Worm (Caenorhabditis elegans): ENCODE measurements around the gene T20G5.9.

Gene T20G5.9

ce11 chrIII:10209703-10210102 is at the start of gene T20G5.9:
Gene T20G5.9, plus strand, starts transcription at chrIII:10209840.
- TF ChIP-seq ets-7 (tag; optimal IDR thresholded peaks at IDR 0.05), result no peak
- peak; percentile 62 for TF ChIP-seq ama-1 (optimal IDR thresholded peaks at IDR 0.05)

- TF ChIP-seq scrt-1 (GFP tag; IDR thresholded peaks at IDR 0.05) (no peak), aly-1 (tag; optimal IDR thresholded peaks at IDR 0.05) (no peak), B0310.2 (tag; optimal IDR thresholded peaks at IDR 0.05) (no peak), ets-7 (tag; optimal IDR thresholded peaks at IDR 0.05) (no peak)
Measured at ce11 chrIII:10160385-10160784, 49.3 kb upstream of the T20G5.9 start, which contains the start of the genes K08E5.5 and mua-3. Gene K08E5.5, minus strand, starts transcription at chrIII:10160485. Gene mua-3, plus strand, starts transcription at chrIII:10160697.

- no peak for TF ChIP-seq ama-1 (optimal IDR thresholded peaks at IDR 0.05)
- no peak for TF ChIP-seq ceh-36 (tag; optimal IDR thresholded peaks at IDR 0.05)
- TF ChIP-seq tbx-11 (GFP tag; IDR thresholded peaks at IDR 0.05), result no peak
- no peak for TF ChIP-seq ets-7 (tag; optimal IDR thresholded peaks at IDR 0.05)
- no peak for TF ChIP-seq B0310.2 (tag; optimal IDR thresholded peaks at IDR 0.05)
- no peak for TF ChIP-seq tbx-37 (GFP tag; conservative IDR thresholded peaks at IDR 0.05)
- no peak for TF ChIP-seq scrt-1 (GFP tag; IDR thresholded peaks at IDR 0.05)
- no peak for TF ChIP-seq flt-1 (GFP tag; IDR thresholded peaks at IDR 0.05)
- TF ChIP-seq sea-1 (GFP tag; conservative IDR thresholded peaks at IDR 0.05), result no peak
- TF ChIP-seq hmg-4 (GFP tag; optimal IDR thresholded peaks at IDR 0.05), result no peak
- no peak for TF ChIP-seq tra-4 (tag; optimal IDR thresholded peaks at IDR 0.05)
- TF ChIP-seq ceh-13 (GFP tag; optimal IDR thresholded peaks at IDR 0.05), result no peak
- no peak for TF ChIP-seq pes-1 (GFP tag; IDR thresholded peaks at IDR 0.05)
- no peak for TF ChIP-seq aly-1 (tag; optimal IDR thresholded peaks at IDR 0.05)
- TF ChIP-seq F13C5.2 (tag; optimal IDR thresholded peaks at IDR 0.05), result no peak
- no peak for TF ChIP-seq hnd-1 (tag; optimal IDR thresholded peaks at IDR 0.05)
Measured at ce11 chrIII:10170265-10170664, 39.4 kb upstream of the T20G5.9 start.

- TF ChIP-seq F13C5.2 (tag; optimal IDR thresholded peaks at IDR 0.05) (no peak), aly-1 (tag; optimal IDR thresholded peaks at IDR 0.05) (no peak), hmg-4 (GFP tag; optimal IDR thresholded peaks at IDR 0.05) (no peak), ceh-13 (GFP tag; optimal IDR thresholded peaks at IDR 0.05) (no peak), scrt-1 (GFP tag; IDR thresholded peaks at IDR 0.05) (no peak), pes-1 (GFP tag; IDR thresholded peaks at IDR 0.05) (no peak)
Measured at ce11 chrIII:10178023-10178422, 31.6 kb upstream of the T20G5.9 start.

- TF ChIP-seq tbx-11 (GFP tag; IDR thresholded peaks at IDR 0.05) (no peak), sea-1 (GFP tag; conservative IDR thresholded peaks at IDR 0.05) (no peak), ceh-13 (GFP tag; optimal IDR thresholded peaks at IDR 0.05) (no peak), ama-1 (optimal IDR thresholded peaks at IDR 0.05) (no peak), hnd-1 (tag; optimal IDR thresholded peaks at IDR 0.05) (no peak), B0310.2 (tag; optimal IDR thresholded peaks at IDR 0.05) (no peak), pes-1 (GFP tag; IDR thresholded peaks at IDR 0.05) (no peak), flt-1 (GFP tag; IDR thresholded peaks at IDR 0.05) (no peak), aly-1 (tag; optimal IDR thresholded peaks at IDR 0.05) (no peak), F13C5.2 (tag; optimal IDR thresholded peaks at IDR 0.05) (no peak), hmg-4 (GFP tag; optimal IDR thresholded peaks at IDR 0.05) (no peak), tra-4 (tag; optimal IDR thresholded peaks at IDR 0.05) (no peak), tbx-37 (GFP tag; conservative IDR thresholded peaks at IDR 0.05) (no peak), scrt-1 (GFP tag; IDR thresholded peaks at IDR 0.05) (no peak), ets-7 (tag; optimal IDR thresholded peaks at IDR 0.05) (no peak), hmbx-1 (tag; optimal IDR thresholded peaks at IDR 0.05) (no peak), ceh-36 (tag; optimal IDR thresholded peaks at IDR 0.05) (no peak)
Measured at ce11 chrIII:10178552-10178951, 31.1 kb upstream of the T20G5.9 start.

ce11 chrIII:10179444-10179843 is 30.2 kb upstream of the T20G5.9 start:
- TF ChIP-seq ceh-36 (tag; optimal IDR thresholded peaks at IDR 0.05) (no peak), tbx-11 (GFP tag; IDR thresholded peaks at IDR 0.05) (no peak), pes-1 (GFP tag; IDR thresholded peaks at IDR 0.05) (no peak), flt-1 (GFP tag; IDR thresholded peaks at IDR 0.05) (no peak), hnd-1 (tag; optimal IDR thresholded peaks at IDR 0.05) (no peak), hmbx-1 (tag; optimal IDR thresholded peaks at IDR 0.05) (no peak), ets-7 (tag; optimal IDR thresholded peaks at IDR 0.05) (no peak), ceh-13 (GFP tag; optimal IDR thresholded peaks at IDR 0.05) (no peak), scrt-1 (GFP tag; IDR thresholded peaks at IDR 0.05) (no peak)

- TF ChIP-seq hmbx-1 (tag; optimal IDR thresholded peaks at IDR 0.05) (no peak), B0310.2 (tag; optimal IDR thresholded peaks at IDR 0.05) (no peak), flt-1 (GFP tag; IDR thresholded peaks at IDR 0.05) (no peak), hmg-4 (GFP tag; optimal IDR thresholded peaks at IDR 0.05) (no peak)
Measured at ce11 chrIII:10181868-10182267, 27.8 kb upstream of the T20G5.9 start.

- TF ChIP-seq ceh-36 (tag; optimal IDR thresholded peaks at IDR 0.05) (no peak), F13C5.2 (tag; optimal IDR thresholded peaks at IDR 0.05) (no peak), ets-7 (tag; optimal IDR thresholded peaks at IDR 0.05) (no peak), hmbx-1 (tag; optimal IDR thresholded peaks at IDR 0.05) (no peak), hmg-4 (GFP tag; optimal IDR thresholded peaks at IDR 0.05) (no peak), ceh-13 (GFP tag; optimal IDR thresholded peaks at IDR 0.05) (no peak), sea-1 (GFP tag; conservative IDR thresholded peaks at IDR 0.05) (no peak), hnd-1 (tag; optimal IDR thresholded peaks at IDR 0.05) (no peak), B0310.2 (tag; optimal IDR thresholded peaks at IDR 0.05) (no peak), tbx-11 (GFP tag; IDR thresholded peaks at IDR 0.05) (no peak), tbx-37 (GFP tag; conservative IDR thresholded peaks at IDR 0.05) (no peak), scrt-1 (GFP tag; IDR thresholded peaks at IDR 0.05) (no peak), aly-1 (tag; optimal IDR thresholded peaks at IDR 0.05) (no peak), pes-1 (GFP tag; IDR thresholded peaks at IDR 0.05) (no peak), flt-1 (GFP tag; IDR thresholded peaks at IDR 0.05) (no peak)
Measured at ce11 chrIII:10186160-10186559, 23.5 kb upstream of the T20G5.9 start, which contains the start of gene unc-47. Gene unc-47, minus strand, starts transcription at chrIII:10186260.

All from whole organism, early embryonic.